Worm (Caenorhabditis elegans) whole organism, L4 larva: Measurements from ENCODE around the gene srxa-10.

Experiments
- F10B5.3 ChIP-seq: sonication (generic microtip); optimal IDR thresholded peaks from 2 replicates; lab custom pipeline; 2016; ENCODE audit warnings: mild to moderate bottlenecking, missing genetic modification characterization, missing compliant biosample characterization
- F26F4.8 ChIP-seq: fragments of 200-800 bp; sonication (Bioruptor generic); conservative IDR thresholded peaks from 2 replicates; pipeline ENCODE4 v1.3.6; 2022; ENCODE audit warnings: missing genetic modification characterization, missing compliant biosample characterization
- F37D6.2 ChIP-seq: sonication (generic microtip); optimal IDR thresholded peaks from 2 replicates; lab custom pipeline; 2016; ENCODE audit warnings: mild to moderate bottlenecking, missing genetic modification characterization, missing compliant biosample characterization
- ZK337.2 ChIP-seq: fragments of 200-800 bp; sonication (Bioruptor generic); IDR thresholded peaks from 2 replicates; pipeline ENCODE4 v1.3.6; 2022; ENCODE audit warnings: missing genetic modification reagents, missing genetic modification characterization, missing compliant biosample characterization
- aha-1 ChIP-seq: fragments of 150-350 bp; peaks from one replicate; lab custom pipeline; 2014; ENCODE audit warnings: missing biosample characterization, missing genetic modification characterization
- ama-1 ChIP-seq: fragments of 150-350 bp; optimal IDR thresholded peaks from 2 replicates; lab custom pipeline; 2014; ENCODE audit warnings: inconsistent platforms, mixed read lengths
- attf-4 ChIP-seq: sonication (generic microtip); optimal IDR thresholded peaks from 3 replicates; lab custom pipeline; 2017; ENCODE audit warnings: missing biosample characterization, missing genetic modification characterization
- ceh-28 ChIP-seq: fragments of 150-350 bp; optimal IDR thresholded peaks from 2 replicates; lab custom pipeline; 2014; ENCODE audit warnings: missing biosample characterization, missing genetic modification reagents, missing genetic modification characterization
- ceh-44 ChIP-seq: fragments of 200-800 bp; sonication (Bioruptor generic); IDR thresholded peaks from 2 replicates; pipeline ENCODE4 v1.3.6; 2022; ENCODE audit warnings: missing genetic modification reagents, missing genetic modification characterization, missing compliant biosample characterization
- ces-1 ChIP-seq: fragments of 150-350 bp; sonication (generic microtip); optimal IDR thresholded peaks from 4 replicates; lab custom pipeline; 2014; ENCODE audit warnings: missing biosample characterization, missing genetic modification reagents, missing genetic modification characterization
- cey-2 ChIP-seq: sonication (generic microtip); optimal IDR thresholded peaks from 3 replicates; lab custom pipeline; 2017; ENCODE audit warnings: missing genetic modification characterization, mild to moderate bottlenecking, missing compliant biosample characterization, antibody characterized with exemption, borderline replicate concordance; ENCODE audit not compliant: insufficient read depth
- daf-16 ChIP-seq, 3 experiments: sonication (generic microtip); optimal IDR thresholded peaks; 2 replicates each; lab custom pipeline; 2016 to 2017; ENCODE audit warnings: missing genetic modification characterization in 3 of 3, missing genetic modification reagents in 3 of 3, mild to moderate bottlenecking in 2 of 3, missing compliant biosample characterization in 2 of 3, missing biosample characterization in 1 of 3, moderate library complexity in 1 of 3
- daf-19 ChIP-seq: fragments of 200-800 bp; sonication (Bioruptor generic); conservative IDR thresholded peaks from 2 replicates; pipeline ENCODE4 v1.3.6; 2022; ENCODE audit warnings: missing genetic modification characterization, missing compliant biosample characterization
- daf-8 ChIP-seq: fragments of 200-800 bp; sonication (Bioruptor generic); IDR thresholded peaks from 2 replicates; pipeline ENCODE4 v1.3.6; 2022; ENCODE audit warnings: missing genetic modification characterization, missing compliant biosample characterization
- dve-1 ChIP-seq: sonication (generic microtip); optimal IDR thresholded peaks from 2 replicates; lab custom pipeline; 2017; ENCODE audit warnings: antibody characterized with exemption, mild to moderate bottlenecking, missing genetic modification characterization, missing compliant biosample characterization; ENCODE audit not compliant: insufficient read depth
- gei-8 ChIP-seq: fragments of 200-800 bp; sonication (Bioruptor generic); optimal IDR thresholded peaks from 2 replicates; lab custom pipeline; 2018; ENCODE audit warnings: mild to moderate bottlenecking, missing genetic modification characterization, missing compliant biosample characterization
- hif-1 ChIP-seq, 2 experiments: sonication (generic microtip); optimal IDR thresholded peaks; 2 replicates each; lab custom pipeline; 2016 to 2017; ENCODE audit warnings: missing compliant biosample characterization in 2 of 2, missing genetic modification characterization in 2 of 2, missing genetic modification reagents in 2 of 2, missing genotype in 2 of 2, mild to moderate bottlenecking in 1 of 2
- hlh-11 ChIP-seq: fragments of 200-800 bp; sonication (Bioruptor generic); optimal IDR thresholded peaks from 2 replicates; lab custom pipeline; 2018; ENCODE audit warnings: mild to moderate bottlenecking, missing genetic modification characterization, missing compliant biosample characterization
- lim-7 ChIP-seq: fragments of 200-800 bp; sonication (Bioruptor generic); IDR thresholded peaks from 2 replicates; pipeline ENCODE4 v1.3.6; 2022; ENCODE audit warnings: missing genetic modification characterization, missing compliant biosample characterization
- lin-15B ChIP-seq: fragments of 150-350 bp; sonication (generic microtip); optimal IDR thresholded peaks from 3 replicates; lab custom pipeline; 2014; ENCODE audit warnings: missing biosample characterization, missing genetic modification characterization
- lin-38 ChIP-seq: fragments of 200-800 bp; sonication (Bioruptor generic); IDR thresholded peaks from 2 replicates; pipeline ENCODE4 v1.3.6; 2022; ENCODE audit warnings: missing genetic modification reagents, missing genetic modification characterization, missing compliant biosample characterization
- lin-39 ChIP-seq: fragments of 150-350 bp; optimal IDR thresholded peaks from 2 replicates; lab custom pipeline; 2014; ENCODE audit warnings: missing biosample characterization, missing genetic modification reagents, missing genetic modification characterization
- lsy-2 ChIP-seq, 2 experiments: fragments of 150-350 bp in 1 of 2; sonication (generic microtip) in 1 of 2; optimal IDR thresholded peaks; 2 replicates each; lab custom pipeline; 2014 to 2017; ENCODE audit warnings: missing biosample characterization in 2 of 2, missing genetic modification characterization in 2 of 2
- madf-5 ChIP-seq, 2 experiments: fragments of 200-800 bp; sonication (Bioruptor generic); IDR thresholded peaks; 2 replicates each; pipeline ENCODE4 v1.3.6; 2022; ENCODE audit warnings: missing compliant biosample characterization in 2 of 2, missing genetic modification characterization in 2 of 2
- madf-9 ChIP-seq: fragments of 200-800 bp; sonication (Bioruptor generic); conservative IDR thresholded peaks from 2 replicates; pipeline ENCODE4 v1.3.6; 2022; ENCODE audit warnings: missing genetic modification reagents, missing genetic modification characterization, missing compliant biosample characterization
- mdt-29 ChIP-seq: fragments of 200-800 bp; sonication (Bioruptor generic); IDR thresholded peaks from 2 replicates; pipeline ENCODE4 v1.3.6; 2022; ENCODE audit warnings: missing genetic modification reagents, missing genetic modification characterization, missing compliant biosample characterization
- mes-2 ChIP-seq: sonication (generic microtip); optimal IDR thresholded peaks from 2 replicates; lab custom pipeline; 2016; ENCODE audit warnings: missing genotype, mild to moderate bottlenecking, missing genetic modification characterization, missing compliant biosample characterization; ENCODE audit not compliant: poor library complexity, severe bottlenecking
- mxl-3 ChIP-seq: fragments of 200-800 bp; sonication (Bioruptor generic); optimal IDR thresholded peaks from 2 replicates; lab custom pipeline; 2018; ENCODE audit warnings: mild to moderate bottlenecking, missing genetic modification characterization, missing compliant biosample characterization
- nhr-102 ChIP-seq: sonication (generic microtip); optimal IDR thresholded peaks from 2 replicates; lab custom pipeline; 2016; ENCODE audit warnings: mild to moderate bottlenecking, missing genetic modification characterization, moderate library complexity, missing compliant biosample characterization
- nhr-237 ChIP-seq: sonication (generic microtip); optimal IDR thresholded peaks from 2 replicates; lab custom pipeline; 2017; ENCODE audit warnings: missing biosample characterization, missing genetic modification characterization
- nhr-28 ChIP-seq: fragments of 150-350 bp; optimal IDR thresholded peaks from 2 replicates; lab custom pipeline; 2014; ENCODE audit warnings: missing biosample characterization, missing genetic modification characterization
- nhr-42 ChIP-seq: fragments of 200-800 bp; sonication (Bioruptor generic); IDR thresholded peaks from 2 replicates; pipeline ENCODE4 v1.3.6; 2022; ENCODE audit warnings: missing genetic modification characterization, missing compliant biosample characterization
- nhr-6 ChIP-seq: fragments of 150-350 bp; optimal IDR thresholded peaks from 2 replicates; lab custom pipeline; 2014; ENCODE audit warnings: missing biosample characterization, missing genetic modification characterization
- nhr-77 ChIP-seq: fragments of 150-350 bp; optimal IDR thresholded peaks from 2 replicates; lab custom pipeline; 2014; ENCODE audit warnings: missing biosample characterization, missing genetic modification characterization
- pha-4 ChIP-seq, 2 experiments: fragments of 150-350 bp in 1 of 2; fragments of 200-800 bp in 1 of 2; sonication (Bioruptor generic) in 1 of 2; IDR thresholded peaks in 1 of 2; optimal IDR thresholded peaks in 1 of 2; 2 replicates each; pipeline versions ENCODE4 v1.3.6 to Lab custom; 2014 to 2022; ENCODE audit warnings: missing genetic modification characterization in 2 of 2, missing genetic modification reagents in 2 of 2, missing biosample characterization in 1 of 2, missing compliant biosample characterization in 1 of 2
- pqm-1 ChIP-seq: sonication (generic microtip); optimal IDR thresholded peaks from 2 replicates; lab custom pipeline; 2017; ENCODE audit warnings: missing biosample characterization, missing genetic modification characterization
- rbr-2 ChIP-seq: sonication (generic microtip); optimal IDR thresholded peaks from 2 replicates; lab custom pipeline; 2016; ENCODE audit warnings: missing genotype, missing genetic modification characterization, missing compliant biosample characterization
- tra-1 ChIP-seq: fragments of 200-800 bp; sonication (Bioruptor generic); IDR thresholded peaks from 2 replicates; pipeline ENCODE4 v1.3.6; 2022; ENCODE audit warnings: missing genetic modification reagents, missing genetic modification characterization, missing compliant biosample characterization
- unc-130 ChIP-seq: sonication (generic microtip); optimal IDR thresholded peaks from 2 replicates; lab custom pipeline; 2016; ENCODE audit warnings: missing genetic modification reagents, missing genetic modification characterization, missing compliant biosample characterization
- unc-62 ChIP-seq, 3 experiments: fragments of 150-350 bp in 1 of 3; sonication (generic microtip); optimal IDR thresholded peaks in 2 of 3; peaks in 1 of 3; 1 replicate in 1 of 3; 2 replicates in 2 of 3; lab custom pipeline; 2014 to 2017; ENCODE audit warnings: missing biosample characterization in 3 of 3, missing genetic modification characterization in 3 of 3, missing genetic modification reagents in 3 of 3, missing genotype in 1 of 3
- vab-7 ChIP-seq: fragments of 200-800 bp; sonication (Bioruptor generic); IDR thresholded peaks from 2 replicates; pipeline ENCODE4 v1.3.6; 2022; ENCODE audit warnings: missing genetic modification reagents, missing genetic modification characterization, missing compliant biosample characterization
- zag-1 ChIP-seq: fragments of 150-350 bp; optimal IDR thresholded peaks from 2 replicates; lab custom pipeline; 2014; ENCODE audit warnings: missing biosample characterization, missing genetic modification characterization
- zfp-3 ChIP-seq: fragments of 200-800 bp; sonication (Bioruptor generic); conservative IDR thresholded peaks from 2 replicates; pipeline ENCODE4 v1.3.6; 2022; ENCODE audit warnings: missing genetic modification reagents, missing genetic modification characterization, missing compliant biosample characterization
- zip-2 ChIP-seq: fragments of 150-350 bp; optimal IDR thresholded peaks from 2 replicates; lab custom pipeline; 2014; ENCODE audit warnings: missing biosample characterization, missing genetic modification characterization

Gene srxa-10

ce11 chrIII:9832569-9832968 lies 36.2 kb upstream of the srxa-10 start:
- TF ChIP-seq F37D6.2 (tag; lab: Kevin White, UChicago): no peak
- peak; percentile 42 for TF ChIP-seq lin-38 (GFP tag; lab: Robert Waterston, UW)
- TF ChIP-seq ZK337.2 (GFP tag; lab: Robert Waterston, UW): no peak
- TF ChIP-seq nhr-102 (tag; lab: Kevin White, UChicago): no peak
- no peak for TF ChIP-seq ama-1 (lab: Kevin White, UChicago)
- no peak for TF ChIP-seq zip-2 (tag; lab: Kevin White, UChicago)
- TF ChIP-seq unc-130: peak; percentile 2

ce11 chrIII:9830502-9830901 lies 34.2 kb upstream of the srxa-10 start, which contains the start of gene ZK632.12:
Gene ZK632.12, plus strand, starts transcription at chrIII:9830802.
- TF ChIP-seq pqm-1 (tag; lab: Kevin White, UChicago) (no peak), unc-62 (GFP tag; optimal IDR thresholded peaks at IDR 0.05 in 1 of 2; lab: Kevin White, UChicago) (no peak), unc-62 (tag; optimal IDR thresholded peaks at IDR 0.05; lab: Kevin White, UChicago) (no peak), nhr-237 (no peak), nhr-102 (tag; lab: Kevin White, UChicago) (no peak), pha-4 (GFP tag; IDR thresholded peaks at IDR 0.05; lab: Robert Waterston, UW) (no peak), pha-4 (tag; optimal IDR thresholded peaks at IDR 0.05; lab: Kevin White, UChicago) (peak; percentile 20), aha-1 (tag; lab: Kevin White, UChicago) (peak; percentile 33), mdt-29 (GFP tag; lab: Robert Waterston, UW) (no peak), dve-1 (tag; lab: Kevin White, UChicago) (peak; percentile 19), nhr-6 (tag; lab: Kevin White, UChicago) (peak; percentile 48), lsy-2 (tag; optimal IDR thresholded peaks at IDR 0.05; lab: Kevin White, UChicago) (peak in 1 of 2 experiments; percentile 15), daf-19 (GFP tag; lab: Robert Waterston, UW) (no peak), mes-2 (tag; lab: Kevin White, UChicago) (no peak), daf-8 (no peak)
- TF ChIP-seq, all 104 proteins: peak for 5

DNA sequence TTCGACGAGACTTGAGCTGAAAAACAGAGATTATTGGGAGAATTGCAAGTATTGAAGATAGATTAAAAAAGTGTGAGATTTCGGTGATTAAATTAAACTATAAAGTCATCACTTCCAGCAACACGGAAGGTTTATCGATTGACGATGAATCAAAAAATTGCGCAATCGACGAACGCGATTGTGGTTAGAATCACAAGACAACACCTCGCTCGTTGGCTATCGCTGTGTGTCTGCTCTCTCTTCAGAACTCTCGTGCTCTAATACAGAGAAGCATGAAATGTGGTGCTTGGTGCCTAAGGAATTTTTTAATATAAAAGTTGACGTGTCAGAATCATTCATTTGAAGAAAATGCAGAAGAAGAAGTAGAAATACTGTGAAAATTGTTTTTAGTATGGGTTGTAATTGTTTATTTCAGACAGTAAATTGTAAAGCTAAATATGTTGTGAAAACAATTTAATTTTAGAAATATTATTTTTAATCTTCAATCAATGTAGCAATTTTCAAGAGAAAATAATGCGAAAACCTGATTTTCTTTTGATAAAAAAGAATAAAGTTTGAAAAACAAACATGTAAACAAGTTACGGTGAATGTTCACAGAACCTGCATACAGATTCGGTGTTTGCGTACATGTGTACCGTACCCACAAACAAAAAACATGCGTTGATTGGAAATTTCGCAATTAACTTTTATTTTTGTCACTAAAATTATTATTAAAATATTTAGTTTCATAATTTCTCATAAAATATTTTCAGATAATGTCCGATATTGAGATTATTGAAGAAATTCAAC lies 31.0 kb upstream of the srxa-10 start, which contains the start of the genes ZK632.10 and ZK632.11:
ZK632.10 (minus strand) TSS at position 560 of the 789 bp plus-strand sequence.
ZK632.11 (plus strand) TSS at position 753 of the 789 bp plus-strand sequence.
- TF ChIP-seq ces-1 (no peak), lin-39 (tag; lab: Kevin White, UChicago) (no peak), zag-1 (tag; lab: Kevin White, UChicago) (no peak), daf-19 (GFP tag; lab: Robert Waterston, UW) (no peak), F10B5.3 (no peak), lin-15B (tag; lab: Kevin White, UChicago) (no peak), attf-4 (tag; lab: Kevin White, UChicago) (no peak), madf-5 (GFP tag; IDR thresholded peaks at IDR 0.05; lab: Robert Waterston, UW) (no peak), zfp-3 (GFP tag; lab: Robert Waterston, UW) (no peak), daf-16 (GFP tag; optimal IDR thresholded peaks at IDR 0.05; lab: Kevin White, UChicago) (peak in 1 of 2 experiments; percentile 27), daf-16 (tag; optimal IDR thresholded peaks at IDR 0.05; lab: Kevin White, UChicago) (peak; percentile 93), rbr-2 (tag; lab: Kevin White, UChicago) (peak; percentile 6), lim-7 (peak; percentile 16; the same call in 1 of the 2 replicates), mxl-3 (GFP tag; lab: Kevin White, UChicago) (no peak), ceh-28 (tag; lab: Kevin White, UChicago) (no peak), cey-2 (no peak), hlh-11 (tag; lab: Kevin White, UChicago) (peak; percentile 26), nhr-6 (tag; lab: Kevin White, UChicago) (no peak), aha-1 (tag; lab: Kevin White, UChicago) (no peak), nhr-42 (GFP tag; lab: Robert Waterston, UW) (no peak), gei-8 (no peak), ceh-44 (GFP tag; lab: Robert Waterston, UW) (no peak), tra-1 (GFP tag; lab: Robert Waterston, UW) (no peak), nhr-77 (tag; lab: Kevin White, UChicago) (no peak), F26F4.8 (GFP tag; lab: Robert Waterston, UW) (no peak), hif-1 (tag; optimal IDR thresholded peaks at IDR 0.05; lab: Kevin White, UChicago) (no peak), nhr-28 (no peak), vab-7 (no peak), madf-9 (GFP tag; lab: Robert Waterston, UW) (no peak), pqm-1 (tag; lab: Kevin White, UChicago) (no peak)
